Worm (Caenorhabditis elegans): Measurements from ENCODE around the gene T06E8.8.

Gene T06E8.8

ce11 chrV:10039837-10040236 lies 3.7 kb upstream of the T06E8.8 start:
- TF ChIP-seq blmp-1 (tag; optimal IDR thresholded peaks at IDR 0.05; ENCODE audit: insufficient read depth), result peak; percentile 6
- no peak for TF ChIP-seq nhr-10 (tag; optimal IDR thresholded peaks at IDR 0.05)
- peak in 1 of 2 experiments; percentile 6 for TF ChIP-seq mdl-1 (tag; optimal IDR thresholded peaks at IDR 0.05)
- TF ChIP-seq nhr-25 (tag; optimal IDR thresholded peaks at IDR 0.05), result peak; percentile 76
- peak; percentile 50 for TF ChIP-seq Y55F3AM.14 (GFP tag; optimal IDR thresholded peaks at IDR 0.05)
- TF ChIP-seq gmeb-1 (tag; optimal IDR thresholded peaks at IDR 0.05), result peak; percentile 47
- peak; percentile 27 for TF ChIP-seq nhr-6 (tag; optimal IDR thresholded peaks at IDR 0.05)
- TF ChIP-seq peb-1 (tag; optimal IDR thresholded peaks at IDR 0.05), result no peak
- no peak for TF ChIP-seq mbf-1 (tag; optimal IDR thresholded peaks at IDR 0.05)
- no peak for TF ChIP-seq dmd-4 (tag; optimal IDR thresholded peaks at IDR 0.05)
- TF ChIP-seq lsy-2 (tag; optimal IDR thresholded peaks at IDR 0.05), result peak; percentile 19 to 86
- no peak for TF ChIP-seq nhr-237 (tag; optimal IDR thresholded peaks at IDR 0.05)
- TF ChIP-seq zag-1 (tag; optimal IDR thresholded peaks at IDR 0.05), result no peak
- TF ChIP-seq sem-4 (tag; optimal IDR thresholded peaks at IDR 0.05), result peak; percentile 67
- TF ChIP-seq fos-1 (tag; optimal IDR thresholded peaks at IDR 0.05), result peak; percentile 81
- no peak for TF ChIP-seq unc-39 (tag; optimal IDR thresholded peaks at IDR 0.05)
- TF ChIP-seq sma-3 (GFP tag; optimal IDR thresholded peaks at IDR 0.05), result peak; percentile 71
- TF ChIP-seq F13H6.1 (tag; optimal IDR thresholded peaks at IDR 0.05), result peak; percentile 82
- TF ChIP-seq skn-1 (tag; optimal IDR thresholded peaks at IDR 0.05), result no peak
- TF ChIP-seq ama-1 (optimal IDR thresholded peaks at IDR 0.05), result no peak
- peak; percentile 81 for TF ChIP-seq sma-9 (GFP tag; optimal IDR thresholded peaks at IDR 0.05)
- TF ChIP-seq sma-9 (tag; optimal IDR thresholded peaks at IDR 0.05), result no peak
- no peak for TF ChIP-seq ztf-11 (tag; optimal IDR thresholded peaks at IDR 0.05)
- TF ChIP-seq crh-2 (tag; optimal IDR thresholded peaks at IDR 0.05), result peak; percentile 73
- peak; percentile 75 for TF ChIP-seq C34F6.9 (tag; optimal IDR thresholded peaks at IDR 0.05)
- peak; percentile 65 for TF ChIP-seq unc-55 (GFP tag; optimal IDR thresholded peaks at IDR 0.05)
- TF ChIP-seq nhr-21 (tag; optimal IDR thresholded peaks at IDR 0.05), result peak; percentile 11
- TF ChIP-seq snpc-4 (tag; optimal IDR thresholded peaks at IDR 0.05), result peak; percentile 11
- TF ChIP-seq lin-13 (GFP tag; optimal IDR thresholded peaks at IDR 0.05), result peak; percentile 34
- TF ChIP-seq nhr-129 (tag; optimal IDR thresholded peaks at IDR 0.05), result peak; percentile 84
- no peak for TF ChIP-seq aly-2 (tag; optimal IDR thresholded peaks at IDR 0.05)
- TF ChIP-seq egl-27 (tag; optimal IDR thresholded peaks at IDR 0.05), result peak; percentile 67
- TF ChIP-seq lin-11 (tag; optimal IDR thresholded peaks at IDR 0.05), result peak; percentile 28
- no peak for TF ChIP-seq ZK546.5 (tag; optimal IDR thresholded peaks at IDR 0.05)
- TF ChIP-seq mab-5 (tag; optimal IDR thresholded peaks at IDR 0.05), result peak; percentile 24

- TF ChIP-seq egl-27 (tag; optimal IDR thresholded peaks at IDR 0.05), result no peak
- TF ChIP-seq skn-1 (tag; optimal IDR thresholded peaks at IDR 0.05), result no peak
- peak; percentile 67 for TF ChIP-seq nhr-129 (tag; optimal IDR thresholded peaks at IDR 0.05)
- no peak for TF ChIP-seq R02D3.7 (tag; optimal IDR thresholded peaks at IDR 0.05)
- peak in 1 of 2 experiments; percentile 29 for TF ChIP-seq mdl-1 (tag; optimal IDR thresholded peaks at IDR 0.05)
- no peak for TF ChIP-seq nhr-10 (tag; optimal IDR thresholded peaks at IDR 0.05)
- TF ChIP-seq nhr-12 (tag; optimal IDR thresholded peaks at IDR 0.05), result no peak
- peak; percentile 65 for TF ChIP-seq unc-55 (GFP tag; optimal IDR thresholded peaks at IDR 0.05)
- no peak for TF ChIP-seq zag-1 (tag; optimal IDR thresholded peaks at IDR 0.05)
- no peak for TF ChIP-seq ama-1 (optimal IDR thresholded peaks at IDR 0.05)
- TF ChIP-seq elt-1 (tag; optimal IDR thresholded peaks at IDR 0.05), result no peak
- TF ChIP-seq mab-5 (tag; optimal IDR thresholded peaks at IDR 0.05), result no peak
- no peak for TF ChIP-seq mbf-1 (tag; optimal IDR thresholded peaks at IDR 0.05)
- no peak for TF ChIP-seq ztf-1 (GFP tag; conservative IDR thresholded peaks at IDR 0.05)
- no peak for TF ChIP-seq nhr-237 (tag; optimal IDR thresholded peaks at IDR 0.05)
- no peak for TF ChIP-seq Y55F3AM.14 (GFP tag; optimal IDR thresholded peaks at IDR 0.05)
- no peak for TF ChIP-seq lin-13 (GFP tag; optimal IDR thresholded peaks at IDR 0.05)
- no peak for TF ChIP-seq dmd-4 (tag; optimal IDR thresholded peaks at IDR 0.05)
- TF ChIP-seq nhr-25 (tag; optimal IDR thresholded peaks at IDR 0.05), result no peak
- TF ChIP-seq aly-2 (tag; optimal IDR thresholded peaks at IDR 0.05), result no peak
- no peak for TF ChIP-seq alr-1 (tag; optimal IDR thresholded peaks at IDR 0.05)
- TF ChIP-seq unc-39 (tag; optimal IDR thresholded peaks at IDR 0.05), result no peak
- TF ChIP-seq snpc-4 (tag; optimal IDR thresholded peaks at IDR 0.05), result peak; percentile 2
- peak; percentile 28 for TF ChIP-seq sem-4 (tag; optimal IDR thresholded peaks at IDR 0.05)
- no peak for TF ChIP-seq lin-11 (tag; optimal IDR thresholded peaks at IDR 0.05)
- peak; percentile 3 for TF ChIP-seq sma-9 (GFP tag; optimal IDR thresholded peaks at IDR 0.05)
- no peak for TF ChIP-seq sma-9 (tag; optimal IDR thresholded peaks at IDR 0.05)
- TF ChIP-seq crh-2 (tag; optimal IDR thresholded peaks at IDR 0.05), result peak; percentile 24
- peak; percentile 31 for TF ChIP-seq blmp-1 (tag; optimal IDR thresholded peaks at IDR 0.05; ENCODE audit: insufficient read depth)
- no peak for TF ChIP-seq peb-1 (tag; optimal IDR thresholded peaks at IDR 0.05)
- peak; percentile 42 for TF ChIP-seq nhr-6 (tag; optimal IDR thresholded peaks at IDR 0.05)
- no peak for TF ChIP-seq gmeb-1 (tag; optimal IDR thresholded peaks at IDR 0.05)
- no peak for TF ChIP-seq ztf-11 (tag; optimal IDR thresholded peaks at IDR 0.05)
- peak; percentile 52 for TF ChIP-seq C34F6.9 (tag; optimal IDR thresholded peaks at IDR 0.05)
- TF ChIP-seq nhr-21 (tag; optimal IDR thresholded peaks at IDR 0.05), result no peak
- peak; percentile 47 for TF ChIP-seq F13H6.1 (tag; optimal IDR thresholded peaks at IDR 0.05)
- TF ChIP-seq sma-3 (GFP tag; optimal IDR thresholded peaks at IDR 0.05), result no peak
- no peak for TF ChIP-seq lin-39 (tag; optimal IDR thresholded peaks at IDR 0.05)
- no peak for TF ChIP-seq nhr-23 (tag; optimal IDR thresholded peaks at IDR 0.05)
- TF ChIP-seq unc-62 (GFP tag; optimal IDR thresholded peaks at IDR 0.05), result no peak
- no peak for TF ChIP-seq ceh-82 (tag; optimal IDR thresholded peaks at IDR 0.05)
- no peak for TF ChIP-seq ZK546.5 (tag; optimal IDR thresholded peaks at IDR 0.05)
- no peak for TF ChIP-seq elt-3 (tag; optimal IDR thresholded peaks at IDR 0.05)
- no peak for TF ChIP-seq ceh-16 (tag; optimal IDR thresholded peaks at IDR 0.05)
- TF ChIP-seq lsy-2 (tag; optimal IDR thresholded peaks at IDR 0.05), result peak; percentile 17 to 64
- TF ChIP-seq ztf-4 (tag; optimal IDR thresholded peaks at IDR 0.05), result no peak
- TF ChIP-seq nhr-11 (tag; optimal IDR thresholded peaks at IDR 0.05), result no peak
These were observed 2.1 kb upstream of the T06E8.8 start for ce11 chrV:10041484-10041883.
